Fruit fly (Drosophila melanogaster) whole organism, embryonic: ENCODE data around the gene CG12171.

Experiments
- ATbp ChIP-seq: fragments of 200-800 bp; sonication (Bioruptor generic); optimal IDR thresholded peaks from 2 replicates; lab custom pipeline; 2017; ENCODE audit warnings: missing biosample characterization, mild to moderate bottlenecking, missing genetic modification characterization, missing genetic modification reagents
- Aef1 ChIP-seq: fragments of 200-800 bp; sonication (Bioruptor generic); IDR thresholded peaks from 3 replicates; pipeline ENCODE4 v1.3.6; 2022; ENCODE audit warnings: missing biosample characterization, missing genetic modification characterization
- Antp ChIP-seq: fragments of 200-800 bp; sonication (Bioruptor generic); optimal IDR thresholded peaks from 3 replicates; lab custom pipeline; 2016; ENCODE audit warnings: missing biosample characterization, missing genetic modification characterization
- Atf-2 ChIP-seq: fragments of 200-800 bp; sonication (Bioruptor generic); optimal IDR thresholded peaks from 2 replicates; lab custom pipeline; 2016; ENCODE audit warnings: missing biosample characterization, missing genetic modification characterization
- CG10147 ChIP-seq: fragments of 200-800 bp; sonication (Bioruptor generic); optimal IDR thresholded peaks from 2 replicates; lab custom pipeline; 2019; ENCODE audit warnings: missing biosample characterization, mild to moderate bottlenecking, missing genetic modification characterization, moderate library complexity
- CG11560 ChIP-seq: fragments of 200-800 bp; sonication (Bioruptor generic); IDR thresholded peaks from 3 replicates; pipeline ENCODE4 v1.3.6; 2022; ENCODE audit warnings: missing biosample characterization, missing genetic modification characterization
- CG12769 ChIP-seq: fragments of 200-800 bp; sonication (Bioruptor generic); optimal IDR thresholded peaks from 2 replicates; lab custom pipeline; 2019; ENCODE audit warnings: missing biosample characterization, mild to moderate bottlenecking, missing genetic modification characterization, moderate library complexity
- CG13287 ChIP-seq: fragments of 200-800 bp; sonication (Bioruptor generic); IDR thresholded peaks from 2 replicates; pipeline ENCODE4 v1.3.6; 2022; ENCODE audit warnings: missing biosample characterization, missing genetic modification characterization; ENCODE audit not compliant: partially characterized antibody
- CG13775 ChIP-seq: fragments of 200-800 bp; sonication (Bioruptor generic); optimal IDR thresholded peaks from 3 replicates; lab custom pipeline; 2017; ENCODE audit warnings: missing biosample characterization, mild to moderate bottlenecking, missing genetic modification characterization
- CG18619 ChIP-seq: fragments of 200-800 bp; sonication (Bioruptor generic); optimal IDR thresholded peaks from 3 replicates; lab custom pipeline; 2017; ENCODE audit warnings: missing biosample characterization, mild to moderate bottlenecking, missing genetic modification characterization
- CG2875 ChIP-seq: fragments of 200-800 bp; sonication (Bioruptor generic); optimal IDR thresholded peaks from 2 replicates; lab custom pipeline; 2017; ENCODE audit warnings: missing biosample characterization, mild to moderate bottlenecking, missing genetic modification characterization, missing genetic modification reagents
- CG30403 ChIP-seq: fragments of 200-800 bp; sonication (Bioruptor generic); optimal IDR thresholded peaks from 3 replicates; lab custom pipeline; 2016; ENCODE audit warnings: missing biosample characterization, missing genetic modification characterization
- CG3065 ChIP-seq: fragments of 200-800 bp; sonication (Bioruptor generic); optimal IDR thresholded peaks from 2 replicates; lab custom pipeline; 2016; ENCODE audit warnings: missing biosample characterization, missing genetic modification characterization
- CG31365 ChIP-seq: fragments of 200-800 bp; sonication (Bioruptor generic); optimal IDR thresholded peaks from 2 replicates; lab custom pipeline; 2018; ENCODE audit warnings: missing biosample characterization, mild to moderate bottlenecking, missing genetic modification characterization
- CG32772 ChIP-seq: fragments of 200-800 bp; sonication (Bioruptor generic); IDR thresholded peaks from 2 replicates; pipeline ENCODE4 v1.3.6; 2022; ENCODE audit warnings: missing biosample characterization, missing genetic modification characterization
- CG3407 ChIP-seq: fragments of 200-800 bp; sonication (Bioruptor generic); optimal IDR thresholded peaks from 2 replicates; lab custom pipeline; 2018; ENCODE audit warnings: missing biosample characterization, mild to moderate bottlenecking, missing genetic modification characterization
- CG4282 ChIP-seq: fragments of 200-800 bp; sonication (Bioruptor generic); optimal IDR thresholded peaks from 2 replicates; lab custom pipeline; 2016; ENCODE audit warnings: missing biosample characterization, missing genetic modification characterization
- CG6854 ChIP-seq: fragments of 200-800 bp; sonication (Bioruptor generic); optimal IDR thresholded peaks from 3 replicates; lab custom pipeline; 2017; ENCODE audit warnings: missing biosample characterization, mild to moderate bottlenecking, missing genetic modification characterization
- ERR ChIP-seq: fragments of 200-800 bp; sonication (Bioruptor generic); optimal IDR thresholded peaks from 2 replicates; lab custom pipeline; 2016; ENCODE audit warnings: missing biosample characterization, missing genetic modification characterization
- HLH3B ChIP-seq: fragments of 200-800 bp; sonication (Bioruptor generic); IDR thresholded peaks from 2 replicates; pipeline ENCODE4 v1.3.6; 2022; ENCODE audit warnings: missing biosample characterization, missing genetic modification characterization
- Meics ChIP-seq: fragments of 200-800 bp; sonication (Bioruptor generic); optimal IDR thresholded peaks from 2 replicates; lab custom pipeline; 2017; ENCODE audit warnings: missing biosample characterization, mild to moderate bottlenecking, missing genetic modification characterization
- NC2α ChIP-seq: fragments of 200-800 bp; sonication (Bioruptor generic); optimal IDR thresholded peaks from 2 replicates; lab custom pipeline; 2016; ENCODE audit warnings: missing biosample characterization, missing genetic modification characterization
- Oli ChIP-seq: fragments of 200-800 bp; sonication (Bioruptor generic); optimal IDR thresholded peaks from 2 replicates; lab custom pipeline; 2018; ENCODE audit warnings: missing biosample characterization, mild to moderate bottlenecking, missing genetic modification characterization, moderate library complexity
- Poxn ChIP-seq: fragments of 200-800 bp; sonication (Bioruptor generic); IDR thresholded peaks from 2 replicates; pipeline ENCODE4 v1.3.6; 2022; ENCODE audit warnings: missing biosample characterization, missing genetic modification characterization
- Scr ChIP-seq: fragments of 200-800 bp; sonication (Bioruptor generic); IDR thresholded peaks from 2 replicates; pipeline ENCODE4 v1.3.6; 2022; ENCODE audit warnings: missing biosample characterization, missing genetic modification characterization; ENCODE audit not compliant: partially characterized antibody
- Sox102F ChIP-seq: fragments of 200-800 bp; sonication (Bioruptor generic); optimal IDR thresholded peaks from 2 replicates; lab custom pipeline; 2018; ENCODE audit warnings: missing biosample characterization, mild to moderate bottlenecking, missing genetic modification characterization, moderate library complexity
- Spps ChIP-seq: fragments of 200-800 bp; sonication (Bioruptor generic); optimal IDR thresholded peaks from 2 replicates; lab custom pipeline; 2018; ENCODE audit warnings: missing biosample characterization, mild to moderate bottlenecking, missing genetic modification characterization
- abd-A ChIP-seq: fragments of 200-800 bp; sonication (Bioruptor generic); optimal IDR thresholded peaks from 3 replicates; lab custom pipeline; 2019; ENCODE audit warnings: missing biosample characterization, mild to moderate bottlenecking, missing genetic modification characterization, moderate library complexity
- cas ChIP-seq: fragments of 200-800 bp; sonication (Bioruptor generic); IDR thresholded peaks from 2 replicates; pipeline ENCODE4 v1.3.6; 2022; ENCODE audit warnings: missing biosample characterization, missing genetic modification characterization
- da ChIP-seq: fragments of 200-800 bp; sonication (Bioruptor generic); optimal IDR thresholded peaks from 2 replicates; lab custom pipeline; 2016; ENCODE audit warnings: missing biosample characterization, missing genetic modification characterization
- exex ChIP-seq: fragments of 200-800 bp; sonication (Bioruptor generic); optimal IDR thresholded peaks from 4 replicates; lab custom pipeline; 2018; ENCODE audit warnings: missing biosample characterization, mild to moderate bottlenecking, missing genetic modification characterization, moderate library complexity
- fd96Cb ChIP-seq: fragments of 200-800 bp; sonication (Bioruptor generic); optimal IDR thresholded peaks from 2 replicates; lab custom pipeline; 2018; ENCODE audit warnings: missing biosample characterization, mild to moderate bottlenecking, missing genetic modification characterization, moderate library complexity
- hbn ChIP-seq: fragments of 200-800 bp; sonication (Bioruptor generic); IDR thresholded peaks from 2 replicates; pipeline ENCODE4 v1.3.6; 2022; ENCODE audit warnings: missing biosample characterization, missing genetic modification characterization; ENCODE audit not compliant: partially characterized antibody
- inv ChIP-seq: fragments of 200-800 bp; sonication (Bioruptor generic); IDR thresholded peaks from 2 replicates; pipeline ENCODE4 v1.3.6; 2022; ENCODE audit warnings: missing biosample characterization, missing genetic modification characterization; ENCODE audit not compliant: partially characterized antibody
- kay ChIP-seq: fragments of 200-800 bp; sonication (Bioruptor generic); optimal IDR thresholded peaks from 2 replicates; lab custom pipeline; 2016; ENCODE audit warnings: missing biosample characterization, missing genetic modification characterization
- knrl ChIP-seq: fragments of 200-800 bp; sonication (Bioruptor generic); IDR thresholded peaks from 3 replicates; pipeline ENCODE4 v1.3.6; 2022; ENCODE audit warnings: missing biosample characterization, missing genetic modification characterization; ENCODE audit not compliant: partially characterized antibody
- onecut ChIP-seq: fragments of 200-800 bp; sonication (Bioruptor generic); IDR thresholded peaks from 2 replicates; pipeline ENCODE4 v1.3.6; 2022; ENCODE audit warnings: missing biosample characterization, missing genetic modification characterization
- pfk ChIP-seq: fragments of 200-800 bp; sonication (Bioruptor generic); optimal IDR thresholded peaks from 2 replicates; lab custom pipeline; 2018; ENCODE audit warnings: missing biosample characterization, mild to moderate bottlenecking, missing genetic modification characterization, moderate library complexity
- phol ChIP-seq: fragments of 200-800 bp; sonication (Bioruptor generic); optimal IDR thresholded peaks from 3 replicates; lab custom pipeline; 2018; ENCODE audit warnings: missing biosample characterization, mild to moderate bottlenecking, missing genetic modification characterization, moderate library complexity
- pita ChIP-seq: fragments of 200-800 bp; sonication (Bioruptor generic); optimal IDR thresholded peaks from 2 replicates; lab custom pipeline; 2017; ENCODE audit warnings: missing biosample characterization, mild to moderate bottlenecking, missing genetic modification characterization
- ranshi ChIP-seq: fragments of 200-800 bp; sonication (Bioruptor generic); IDR thresholded peaks from 2 replicates; pipeline ENCODE4 v1.3.6; 2022; ENCODE audit warnings: missing biosample characterization, missing genetic modification characterization
- salm ChIP-seq: fragments of 200-800 bp; sonication (Bioruptor generic); optimal IDR thresholded peaks from 2 replicates; lab custom pipeline; 2018; ENCODE audit warnings: missing biosample characterization, mild to moderate bottlenecking, missing genetic modification characterization
- sc ChIP-seq, 3 experiments: fragments of >200 bp in 2 of 3; fragments of 200-800 bp in 1 of 3; sonication (Bioruptor generic) in 1 of 3; optimal IDR thresholded peaks; 2 replicates in 2 of 3; 3 replicates in 1 of 3; lab custom pipeline; 2017; ENCODE audit warnings: mild to moderate bottlenecking in 1 of 3, missing biosample characterization in 1 of 3, missing genetic modification characterization in 1 of 3, missing genetic modification reagents in 1 of 3
- scrt ChIP-seq: fragments of 200-800 bp; sonication (Bioruptor generic); optimal IDR thresholded peaks from 2 replicates; lab custom pipeline; 2018; ENCODE audit warnings: missing biosample characterization, mild to moderate bottlenecking, missing genetic modification characterization, moderate library complexity
- sob ChIP-seq: fragments of 200-800 bp; sonication (Bioruptor generic); IDR thresholded peaks from 2 replicates; pipeline ENCODE4 v1.3.6; 2022; ENCODE audit warnings: missing biosample characterization, missing genetic modification characterization
- toy ChIP-seq: fragments of 200-800 bp; sonication (Bioruptor generic); IDR thresholded peaks from 2 replicates; pipeline ENCODE4 v1.3.6; 2022; ENCODE audit warnings: missing biosample characterization, missing genetic modification characterization
- tx ChIP-seq: fragments of 200-800 bp; sonication (Bioruptor generic); optimal IDR thresholded peaks from 2 replicates; lab custom pipeline; 2016; ENCODE audit warnings: missing biosample characterization, missing genetic modification characterization
- zfh1 ChIP-seq: fragments of 200-800 bp; sonication (Bioruptor generic); IDR thresholded peaks from 3 replicates; pipeline ENCODE4 v1.3.6; 2022; ENCODE audit warnings: missing biosample characterization, missing genetic modification characterization

CG12171 gene

dm6 chr3R:5624115-5624878 lies 9.1 kb upstream of the CG12171 start, which contains the start of the genes Dph4, Spec2 and RpL13A (continued):
- TF ChIP-seq CG13287 (GFP tag; lab: Robert Waterston, UW) (no peak), fd96Cb (peak; percentile 69), CG12769 (tag; lab: Kevin White, UChicago) (peak; percentile 83), scrt (GFP tag; lab: Kevin White, UChicago) (peak; percentile 89), CG31365 (peak; percentile 87), CG30403 (GFP tag; lab: Kevin White, UChicago) (peak; percentile 83), zfh1 (GFP tag; lab: Robert Waterston, UW) (no peak), CG32772 (GFP tag; lab: Robert Waterston, UW) (no peak), CG10147 (peak; percentile 87), ERR (peak; percentile 81), Scr (no peak), cas (no peak), CG4282 (GFP tag; lab: Kevin White, UChicago) (peak; percentile 86), Meics (GFP tag; lab: Kevin White, UChicago) (peak; percentile 97), Poxn (GFP tag; lab: Robert Waterston, UW) (no peak), salm (peak; percentile 82), CG2875 (GFP tag; lab: Kevin White, UChicago) (peak; percentile 92), Spps (tag; lab: Kevin White, UChicago) (peak; percentile 62), phol (peak; percentile 94), CG13775 (GFP tag; lab: Kevin White, UChicago) (peak; percentile 97), CG3065 (peak; percentile 72), Atf-2 (GFP tag; lab: Kevin White, UChicago) (peak; percentile 88), Aef1 (GFP tag; lab: Robert Waterston, UW) (no peak), inv (GFP tag; lab: Robert Waterston, UW) (no peak), knrl (GFP tag; lab: Robert Waterston, UW) (no peak), pfk (GFP tag; lab: Kevin White, UChicago) (peak; percentile 84), NC2α (GFP tag; lab: Kevin White, UChicago) (peak; percentile 78), onecut (GFP tag; lab: Robert Waterston, UW) (peak; percentile 93), Sox102F (GFP tag; lab: Kevin White, UChicago) (no peak), CG3407 (GFP tag; lab: Kevin White, UChicago) (peak; percentile 93), hbn (no peak), sc (optimal IDR thresholded peaks at IDR 0.05; lab: Kevin White, UChicago) (no peak), sc (GFP tag; optimal IDR thresholded peaks at IDR 0.05; lab: Kevin White, UChicago) (peak; percentile 86), sob (GFP tag; lab: Robert Waterston, UW) (no peak), Antp (GFP tag; lab: Kevin White, UChicago) (peak; percentile 75), da (GFP tag; lab: Kevin White, UChicago) (peak; percentile 82), exex (tag; lab: Kevin White, UChicago) (peak; percentile 62), CG18619 (peak; percentile 96), Oli (tag; lab: Kevin White, UChicago) (peak; percentile 64), kay (GFP tag; lab: Kevin White, UChicago) (peak; percentile 52), tx (GFP tag; lab: Kevin White, UChicago) (peak; percentile 52), ATbp (peak; percentile 93), ranshi (GFP tag; lab: Robert Waterston, UW) (no peak), HLH3B (GFP tag; lab: Robert Waterston, UW) (no peak), CG11560 (tag; lab: Robert Waterston, UW) (no peak), toy (GFP tag; lab: Robert Waterston, UW) (no peak), abd-A (tag; lab: Kevin White, UChicago) (no peak), pita (GFP tag; lab: Kevin White, UChicago) (peak; percentile 87), CG6854 (GFP tag; lab: Kevin White, UChicago) (peak; percentile 95)
